Worm (Caenorhabditis elegans): Measurements from ENCODE around the gene aat-4.
A peak's percentile ranks its signal among the peaks of the same experiment; 100 is the strongest.
"Not testable (repeated sequence)": the region's sequence is repeated elsewhere in the genome, so short reads cannot be mapped to it uniquely, and the experiment has no call there.

aat-4 gene

ce11 chrIV:6275671-6276209 lies at the start of gene aat-4, which contains the start of gene T13A10.1:
aat-4 (minus strand) TSS chrIV:6275721.
T13A10.1 (plus strand) TSS chrIV:6276081.
- no peak for TF ChIP-seq aly-1 (tag; optimal IDR thresholded peaks at IDR 0.05)
- no peak for TF ChIP-seq ceh-13 (GFP tag; optimal IDR thresholded peaks at IDR 0.05)
- TF ChIP-seq pes-1 (GFP tag; IDR thresholded peaks at IDR 0.05) = no peak
- TF ChIP-seq hmg-4 (GFP tag; optimal IDR thresholded peaks at IDR 0.05) = no peak
- no peak for TF ChIP-seq sea-1 (GFP tag; conservative IDR thresholded peaks at IDR 0.05)

ce11 chrIV:6323654-6324224 lies 48.2 kb upstream of the aat-4 start, which contains the start of gene sqd-1:
sqd-1 (plus strand) TSS chrIV:6324174.
- TF ChIP-seq flt-1 (GFP tag; IDR thresholded peaks at IDR 0.05) = peak; percentile 63; the same call in 1 of the 2 replicates
- no peak for TF ChIP-seq ama-1 (optimal IDR thresholded peaks at IDR 0.05)
- peak; percentile 54; the same call in 1 of the 2 replicates for TF ChIP-seq pes-1 (GFP tag; IDR thresholded peaks at IDR 0.05)
- TF ChIP-seq F13C5.2 (tag; optimal IDR thresholded peaks at IDR 0.05) = peak; percentile 80
- no peak for TF ChIP-seq tra-4 (tag; optimal IDR thresholded peaks at IDR 0.05)
- TF ChIP-seq tbx-37 (GFP tag; conservative IDR thresholded peaks at IDR 0.05) = peak; percentile 54; the same call in 1 of the 2 replicates
- peak; percentile 73 for TF ChIP-seq hmg-4 (GFP tag; optimal IDR thresholded peaks at IDR 0.05)
- peak; percentile 49; the same call in 1 of the 2 replicates for TF ChIP-seq tbx-11 (GFP tag; IDR thresholded peaks at IDR 0.05)
- no peak for TF ChIP-seq hmbx-1 (tag; optimal IDR thresholded peaks at IDR 0.05)

ce11 chrIV:6321667-6322066 lies 46.1 kb upstream of the aat-4 start, which contains the start of gene Y73B6BL.29:
Y73B6BL.29 (plus strand) TSS chrIV:6321929.
- TF ChIP-seq pes-1 (GFP tag; IDR thresholded peaks at IDR 0.05) (peak; percentile 53; the same call in 1 of the 2 replicates), tra-4 (tag; optimal IDR thresholded peaks at IDR 0.05) (no peak), sea-1 (GFP tag; conservative IDR thresholded peaks at IDR 0.05) (no peak), hnd-1 (tag; optimal IDR thresholded peaks at IDR 0.05) (no peak), tbx-37 (GFP tag; conservative IDR thresholded peaks at IDR 0.05) (peak; percentile 81), B0310.2 (tag; optimal IDR thresholded peaks at IDR 0.05) (no peak), scrt-1 (GFP tag; IDR thresholded peaks at IDR 0.05) (no peak), ceh-36 (tag; optimal IDR thresholded peaks at IDR 0.05) (no peak), aly-1 (tag; optimal IDR thresholded peaks at IDR 0.05) (no peak), F13C5.2 (tag; optimal IDR thresholded peaks at IDR 0.05) (peak; percentile 9), flt-1 (GFP tag; IDR thresholded peaks at IDR 0.05) (no peak), ets-7 (tag; optimal IDR thresholded peaks at IDR 0.05) (no peak), ama-1 (optimal IDR thresholded peaks at IDR 0.05) (no peak), ceh-13 (GFP tag; optimal IDR thresholded peaks at IDR 0.05) (no peak), hmbx-1 (tag; optimal IDR thresholded peaks at IDR 0.05) (peak; percentile 25), hmg-4 (GFP tag; optimal IDR thresholded peaks at IDR 0.05) (no peak), tbx-11 (GFP tag; IDR thresholded peaks at IDR 0.05) (no peak)

- not testable (repeated sequence) for TF ChIP-seq ceh-13 (GFP tag; optimal IDR thresholded peaks at IDR 0.05); ceh-36 (tag; optimal IDR thresholded peaks at IDR 0.05); hmg-4 (GFP tag; optimal IDR thresholded peaks at IDR 0.05)
Measured at ce11 chrIV:6317357-6317756, 41.8 kb upstream of the aat-4 start, which contains the start of gene Y73B6BL.12. Y73B6BL.12 (minus strand) TSS chrIV:6317457.

- TF ChIP-seq pes-1 (GFP tag; IDR thresholded peaks at IDR 0.05) = no peak
- TF ChIP-seq hmbx-1 (tag; optimal IDR thresholded peaks at IDR 0.05) = no peak
Measured at ce11 chrIV:6307439-6307838, 31.9 kb upstream of the aat-4 start, which contains the start of gene csp-2. csp-2 (plus strand) TSS chrIV:6307739.

- no peak for TF ChIP-seq F13C5.2 (tag; optimal IDR thresholded peaks at IDR 0.05)
Measured at ce11 chrIV:6303642-6304041, 28.1 kb upstream of the aat-4 start, which contains the start of gene srv-25. srv-25 (minus strand) TSS chrIV:6303742.

- TF ChIP-seq ceh-13 (GFP tag; optimal IDR thresholded peaks at IDR 0.05) = no peak
Measured at ce11 chrIV:6301764-6302163, 26.2 kb upstream of the aat-4 start, which contains the start of gene srv-26. srv-26 (minus strand) TSS chrIV:6301864.

- no peak for TF ChIP-seq scrt-1 (GFP tag; IDR thresholded peaks at IDR 0.05)
- TF ChIP-seq ets-7 (tag; optimal IDR thresholded peaks at IDR 0.05) = no peak
- no peak for TF ChIP-seq pes-1 (GFP tag; IDR thresholded peaks at IDR 0.05)
- TF ChIP-seq ceh-13 (GFP tag; optimal IDR thresholded peaks at IDR 0.05) = no peak
- TF ChIP-seq ama-1 (optimal IDR thresholded peaks at IDR 0.05) = no peak
- TF ChIP-seq hmg-4 (GFP tag; optimal IDR thresholded peaks at IDR 0.05) = no peak
- TF ChIP-seq aly-1 (tag; optimal IDR thresholded peaks at IDR 0.05) = no peak
- no peak for TF ChIP-seq tbx-11 (GFP tag; IDR thresholded peaks at IDR 0.05)
- TF ChIP-seq hnd-1 (tag; optimal IDR thresholded peaks at IDR 0.05) = no peak
- TF ChIP-seq sea-1 (GFP tag; conservative IDR thresholded peaks at IDR 0.05) = no peak
- TF ChIP-seq F13C5.2 (tag; optimal IDR thresholded peaks at IDR 0.05) = no peak
- no peak for TF ChIP-seq hmbx-1 (tag; optimal IDR thresholded peaks at IDR 0.05)
- no peak for TF ChIP-seq tbx-37 (GFP tag; conservative IDR thresholded peaks at IDR 0.05)
- no peak for TF ChIP-seq B0310.2 (tag; optimal IDR thresholded peaks at IDR 0.05)
- no peak for TF ChIP-seq ceh-36 (tag; optimal IDR thresholded peaks at IDR 0.05)
- TF ChIP-seq flt-1 (GFP tag; IDR thresholded peaks at IDR 0.05) = no peak
Measured at ce11 chrIV:6299523-6299922, 24.0 kb upstream of the aat-4 start.
